Worm (Caenorhabditis elegans) whole organism, early embryonic: ENCODE measurements around the gene set-4.

ENCODE experiments used
- B0310.2 ChIP-seq: sonication (generic microtip); optimal IDR thresholded peaks from 2 replicates; lab custom pipeline; 2016; ENCODE audit warnings: mild to moderate bottlenecking, missing genetic modification characterization, missing compliant biosample characterization
- F13C5.2 ChIP-seq: sonication (generic microtip); optimal IDR thresholded peaks from 2 replicates; lab custom pipeline; 2017; ENCODE audit warnings: mild to moderate bottlenecking, missing genetic modification characterization, inconsistent platforms, missing compliant biosample characterization
- aly-1 ChIP-seq: sonication (generic microtip); optimal IDR thresholded peaks from 2 replicates; lab custom pipeline; 2016; ENCODE audit warnings: missing genetic modification characterization, missing compliant biosample characterization
- ama-1 ChIP-seq: fragments of 150-350 bp; optimal IDR thresholded peaks from 2 replicates; lab custom pipeline; 2014
- ceh-13 ChIP-seq: fragments of 200-800 bp; sonication (Bioruptor generic); optimal IDR thresholded peaks from 2 replicates; lab custom pipeline; 2018; ENCODE audit warnings: mild to moderate bottlenecking, missing genetic modification characterization, missing compliant biosample characterization
- ceh-36 ChIP-seq: sonication (generic microtip); optimal IDR thresholded peaks from 2 replicates; lab custom pipeline; 2016; ENCODE audit warnings: missing genetic modification characterization, inconsistent platforms, missing compliant biosample characterization
- ets-7 ChIP-seq: sonication (generic microtip); optimal IDR thresholded peaks from 2 replicates; lab custom pipeline; 2016; ENCODE audit warnings: missing genotype, missing genetic modification characterization, missing compliant biosample characterization
- flt-1 ChIP-seq: fragments of 200-800 bp; sonication (Bioruptor generic); IDR thresholded peaks from 2 replicates; pipeline ENCODE4 v1.3.6; 2022; ENCODE audit warnings: missing genetic modification characterization, missing compliant biosample characterization
- hmbx-1 ChIP-seq: sonication (generic microtip); optimal IDR thresholded peaks from 2 replicates; lab custom pipeline; 2016; ENCODE audit warnings: mild to moderate bottlenecking, missing genetic modification characterization, missing compliant biosample characterization
- hmg-4 ChIP-seq: fragments of 200-800 bp; sonication (Bioruptor generic); optimal IDR thresholded peaks from 2 replicates; lab custom pipeline; 2018; ENCODE audit warnings: mild to moderate bottlenecking, missing genetic modification characterization, missing compliant biosample characterization
- hnd-1 ChIP-seq: sonication (generic microtip); optimal IDR thresholded peaks from 2 replicates; lab custom pipeline; 2016; ENCODE audit warnings: missing genetic modification characterization, missing compliant biosample characterization
- pes-1 ChIP-seq: fragments of 200-800 bp; sonication (Bioruptor generic); IDR thresholded peaks from 2 replicates; pipeline ENCODE4 v1.3.6; 2022; ENCODE audit warnings: missing genetic modification reagents, missing genetic modification characterization, missing compliant biosample characterization
- scrt-1 ChIP-seq: fragments of 200-800 bp; sonication (Bioruptor generic); IDR thresholded peaks from 2 replicates; pipeline ENCODE4 v1.3.6; 2022; ENCODE audit warnings: missing genetic modification characterization, missing compliant biosample characterization
- sea-1 ChIP-seq: fragments of 200-800 bp; sonication (Bioruptor generic); conservative IDR thresholded peaks from 2 replicates; pipeline ENCODE4 v1.3.6; 2022; ENCODE audit warnings: missing genetic modification characterization, missing compliant biosample characterization
- tbx-11 ChIP-seq: fragments of 200-800 bp; sonication (Bioruptor generic); IDR thresholded peaks from 2 replicates; pipeline ENCODE4 v1.3.6; 2022; ENCODE audit warnings: missing genetic modification characterization, missing compliant biosample characterization
- tbx-37 ChIP-seq: fragments of 200-800 bp; sonication (Bioruptor generic); conservative IDR thresholded peaks from 2 replicates; pipeline ENCODE4 v1.3.6; 2022; ENCODE audit warnings: missing genetic modification reagents, missing genetic modification characterization, missing compliant biosample characterization
- tra-4 ChIP-seq: sonication (generic microtip); optimal IDR thresholded peaks from 2 replicates; lab custom pipeline; 2017; ENCODE audit warnings: missing genetic modification characterization, missing compliant biosample characterization

Gene set-4

ce11 chrII:6309198-6309597 lies 21.9 kb downstream of the set-4 start, which contains the start of gene glb-10:
Gene glb-10 (minus strand): TSS chrII:6309298.
- TF ChIP-seq tbx-37 (GFP tag; lab: Robert Waterston, UW), result no peak
- no peak for TF ChIP-seq flt-1
- no peak for TF ChIP-seq aly-1 (tag; lab: Kevin White, UChicago)
- TF ChIP-seq B0310.2, result no peak

DNA sequence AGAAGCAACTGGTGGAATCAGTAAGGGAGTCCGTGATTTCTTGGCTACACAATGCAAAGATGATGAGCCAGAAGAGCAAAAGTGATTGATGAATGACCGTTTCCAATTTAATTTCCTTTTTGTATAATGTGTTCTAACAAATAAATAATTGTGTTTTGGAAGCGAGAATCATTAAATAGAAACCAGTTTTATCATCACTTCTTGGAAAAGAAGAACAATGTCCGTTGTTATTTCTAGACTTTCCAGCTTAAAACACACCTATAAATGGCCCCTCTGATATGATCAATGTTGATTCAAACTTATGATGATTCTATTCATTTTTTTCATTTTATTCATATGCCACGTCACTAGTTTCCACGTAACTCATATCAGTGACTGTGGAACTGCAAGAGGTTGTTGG lies 25.0 kb downstream of the set-4 start, which contains the start of gene C29F5.8:
C29F5.8 (plus strand) TSS at position 301 of the 400 bp plus-strand sequence.
- TF ChIP-seq hmbx-1, result no peak
- TF ChIP-seq B0310.2, result no peak
- TF ChIP-seq aly-1 (tag; lab: Kevin White, UChicago), result no peak
- TF ChIP-seq F13C5.2 (tag; lab: Kevin White, UChicago), result no peak
- no peak for TF ChIP-seq flt-1
- TF ChIP-seq hmg-4 (GFP tag; lab: Kevin White, UChicago), result no peak
- no peak for TF ChIP-seq tra-4 (tag; lab: Kevin White, UChicago)
- no peak for TF ChIP-seq hnd-1
- no peak for TF ChIP-seq tbx-37 (GFP tag; lab: Robert Waterston, UW)
- no peak for TF ChIP-seq ceh-36 (tag; lab: Kevin White, UChicago)
- TF ChIP-seq ets-7 (tag; lab: Kevin White, UChicago), result no peak
- no peak for TF ChIP-seq ama-1 (lab: Kevin White, UChicago)
- no peak for TF ChIP-seq scrt-1 (GFP tag; lab: Robert Waterston, UW)
- TF ChIP-seq tbx-11 (GFP tag; lab: Robert Waterston, UW), result no peak
- TF ChIP-seq pes-1 (GFP tag; lab: Robert Waterston, UW), result no peak
- TF ChIP-seq ceh-13 (GFP tag; lab: Kevin White, UChicago), result no peak
- no peak for TF ChIP-seq sea-1

ce11 chrII:6303209-6303740 lies 27.9 kb downstream of the set-4 start, which contains the start of gene C29F5.1:
Gene C29F5.1 (plus strand): TSS chrII:6303525.
- TF ChIP-seq hnd-1 (no peak), tbx-11 (GFP tag; lab: Robert Waterston, UW) (no peak), hmbx-1 (no peak), ets-7 (tag; lab: Kevin White, UChicago) (no peak), F13C5.2 (tag; lab: Kevin White, UChicago) (no peak)

DNA sequence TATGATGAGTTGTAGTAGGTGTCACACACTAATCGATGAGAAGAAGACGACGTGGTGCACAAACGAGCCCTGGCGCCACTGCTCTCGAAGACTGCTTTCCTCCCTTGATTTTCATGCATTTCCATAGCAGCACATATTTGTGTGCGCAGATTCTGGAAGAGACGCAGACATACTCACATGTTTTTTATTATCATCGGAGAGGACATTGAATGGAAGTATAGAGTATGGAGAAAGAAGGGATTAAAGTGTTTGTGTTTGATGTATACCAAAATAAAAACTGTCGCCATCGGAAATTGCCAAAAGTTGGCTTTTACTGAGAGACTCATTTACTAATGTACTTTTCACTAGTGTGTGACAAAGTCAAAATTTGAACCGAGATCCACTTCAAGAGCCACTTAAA lies 36.9 kb downstream of the set-4 start, which contains the start of gene mps-1:
mps-1 (minus strand) TSS at position 101 of the 400 bp plus-strand sequence.
- TF ChIP-seq sea-1, result no peak
- TF ChIP-seq ets-7 (tag; lab: Kevin White, UChicago), result no peak
- TF ChIP-seq B0310.2, result no peak
- no peak for TF ChIP-seq hnd-1
- no peak for TF ChIP-seq ceh-36 (tag; lab: Kevin White, UChicago)
- TF ChIP-seq pes-1 (GFP tag; lab: Robert Waterston, UW), result no peak
- TF ChIP-seq scrt-1 (GFP tag; lab: Robert Waterston, UW), result no peak
- TF ChIP-seq ceh-13 (GFP tag; lab: Kevin White, UChicago), result no peak
- TF ChIP-seq hmg-4 (GFP tag; lab: Kevin White, UChicago), result no peak
- TF ChIP-seq tra-4 (tag; lab: Kevin White, UChicago), result no peak
- no peak for TF ChIP-seq tbx-11 (GFP tag; lab: Robert Waterston, UW)
- no peak for TF ChIP-seq F13C5.2 (tag; lab: Kevin White, UChicago)
- no peak for TF ChIP-seq tbx-37 (GFP tag; lab: Robert Waterston, UW)
- TF ChIP-seq flt-1, result no peak

DNA sequence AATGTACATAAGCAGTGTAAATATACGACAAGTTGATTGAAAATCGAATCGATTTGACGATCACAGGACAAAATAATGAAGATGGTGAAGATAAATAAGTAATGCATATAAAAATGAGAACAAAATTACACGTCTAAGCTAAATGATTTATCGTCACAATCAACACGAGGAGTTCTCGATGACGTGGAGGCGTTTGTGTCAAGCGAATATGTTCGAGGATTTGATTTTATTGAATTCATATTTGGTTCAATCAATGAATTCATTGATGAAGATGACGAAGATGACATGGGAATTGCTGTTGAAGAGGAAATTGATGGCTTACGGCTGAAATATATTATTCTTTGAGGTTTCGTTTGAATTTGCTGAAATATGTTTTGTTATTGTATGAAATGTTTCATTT lies 38.6 kb downstream of the set-4 start, which contains the start of gene nyn-3:
nyn-3 (minus strand) TSS at position 101 of the 400 bp plus-strand sequence.
- no peak for TF ChIP-seq tra-4 (tag; lab: Kevin White, UChicago)
- no peak for TF ChIP-seq aly-1 (tag; lab: Kevin White, UChicago)
- TF ChIP-seq ets-7 (tag; lab: Kevin White, UChicago), result no peak
- TF ChIP-seq flt-1, result no peak
- no peak for TF ChIP-seq hnd-1
- TF ChIP-seq ceh-13 (GFP tag; lab: Kevin White, UChicago), result no peak
- TF ChIP-seq ama-1 (lab: Kevin White, UChicago), result no peak
- TF ChIP-seq ceh-36 (tag; lab: Kevin White, UChicago), result no peak
- TF ChIP-seq B0310.2, result no peak
- no peak for TF ChIP-seq pes-1 (GFP tag; lab: Robert Waterston, UW)
- no peak for TF ChIP-seq hmbx-1
- TF ChIP-seq hmg-4 (GFP tag; lab: Kevin White, UChicago), result no peak
- no peak for TF ChIP-seq sea-1
- TF ChIP-seq F13C5.2 (tag; lab: Kevin White, UChicago), result no peak
- TF ChIP-seq scrt-1 (GFP tag; lab: Robert Waterston, UW), result no peak
- no peak for TF ChIP-seq tbx-37 (GFP tag; lab: Robert Waterston, UW)
- TF ChIP-seq tbx-11 (GFP tag; lab: Robert Waterston, UW), result no peak

ce11 chrII:6290047-6290582 lies 41.0 kb downstream of the set-4 start, which contains the start of gene upb-1:
Gene upb-1 (minus strand): TSS chrII:6290097.
- TF ChIP-seq tbx-11 (GFP tag; lab: Robert Waterston, UW) (no peak), ets-7 (tag; lab: Kevin White, UChicago) (no peak), ceh-13 (GFP tag; lab: Kevin White, UChicago) (no peak), aly-1 (tag; lab: Kevin White, UChicago) (no peak), ama-1 (lab: Kevin White, UChicago) (no peak), F13C5.2 (tag; lab: Kevin White, UChicago) (no peak), scrt-1 (GFP tag; lab: Robert Waterston, UW) (no peak), tra-4 (tag; lab: Kevin White, UChicago) (no peak), hmbx-1 (no peak), tbx-37 (GFP tag; lab: Robert Waterston, UW) (no peak), sea-1 (no peak)

DNA sequence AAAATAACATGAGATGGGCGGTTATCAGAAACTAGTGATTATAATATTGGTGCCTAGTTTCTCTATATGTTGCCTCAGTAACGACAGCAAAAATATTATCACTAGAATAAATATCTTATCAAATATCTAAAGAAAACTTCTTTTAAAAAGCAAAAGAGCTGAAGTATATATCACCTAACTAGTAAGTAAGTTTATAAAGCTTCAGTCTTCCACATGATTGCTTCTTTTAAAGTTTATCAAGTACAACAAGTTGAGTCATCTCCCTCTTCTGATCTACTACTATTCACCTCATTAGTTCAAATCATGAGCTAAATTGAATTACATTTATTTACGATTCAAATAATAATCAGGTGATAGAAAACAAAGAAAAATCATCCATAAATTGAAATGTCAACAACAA lies 43.0 kb downstream of the set-4 start:
- TF ChIP-seq tbx-11 (GFP tag; lab: Robert Waterston, UW) (no peak), tra-4 (tag; lab: Kevin White, UChicago) (no peak), F13C5.2 (tag; lab: Kevin White, UChicago) (no peak), B0310.2 (no peak), pes-1 (GFP tag; lab: Robert Waterston, UW) (no peak), ceh-13 (GFP tag; lab: Kevin White, UChicago) (no peak)
